Fruit fly (Drosophila melanogaster) whole organism, embryonic: ENCODE results near the gene Ptp69D.

Experiments used
- Antp ChIP-seq: fragments of 200-800 bp; sonication (Bioruptor generic); optimal IDR thresholded peaks from 3 replicates; lab custom pipeline; 2016; ENCODE audit warnings: missing biosample characterization, missing genetic modification characterization
- B-H2 ChIP-seq: fragments of 200-800 bp; sonication (Bioruptor generic); optimal IDR thresholded peaks from 2 replicates; lab custom pipeline; 2018; ENCODE audit warnings: missing biosample characterization, mild to moderate bottlenecking, missing genetic modification characterization
- Blimp-1 ChIP-seq: fragments of 200-800 bp; sonication (Bioruptor generic); optimal IDR thresholded peaks from 3 replicates; lab custom pipeline; 2018; ENCODE audit warnings: missing biosample characterization, missing genetic modification characterization, mild to moderate bottlenecking, moderate library complexity, missing genetic modification reagents
- CG12744 ChIP-seq: fragments of 200-800 bp; sonication (Bioruptor generic); optimal IDR thresholded peaks from 2 replicates; lab custom pipeline; 2016; ENCODE audit warnings: missing biosample characterization, missing genetic modification characterization
- CG12769 ChIP-seq: fragments of 200-800 bp; sonication (Bioruptor generic); optimal IDR thresholded peaks from 2 replicates; lab custom pipeline; 2019; ENCODE audit warnings: missing biosample characterization, mild to moderate bottlenecking, missing genetic modification characterization, moderate library complexity
- CG16813 ChIP-seq: fragments of 200-800 bp; sonication (Bioruptor generic); IDR thresholded peaks from 3 replicates; pipeline ENCODE4 v1.3.6; 2022; ENCODE audit warnings: missing biosample characterization, missing genetic modification characterization; ENCODE audit not compliant: partially characterized antibody
- CG18011 ChIP-seq: fragments of 200-800 bp; sonication (Bioruptor generic); optimal IDR thresholded peaks from 2 replicates; lab custom pipeline; 2017; ENCODE audit warnings: missing biosample characterization, missing genetic modification characterization, mild to moderate bottlenecking, moderate library complexity, missing genotype
- CG2116 ChIP-seq: fragments of 200-800 bp; sonication (Bioruptor generic); optimal IDR thresholded peaks from 3 replicates; lab custom pipeline; 2018; ENCODE audit warnings: missing biosample characterization, mild to moderate bottlenecking, missing genetic modification characterization
- CG42726 ChIP-seq: fragments of 200-800 bp; sonication (Bioruptor generic); IDR thresholded peaks from 2 replicates; pipeline ENCODE4 v1.3.6; 2022; ENCODE audit warnings: missing biosample characterization, missing genetic modification characterization; ENCODE audit not compliant: partially characterized antibody
- CG6689 ChIP-seq: fragments of 200-800 bp; sonication (Bioruptor generic); IDR thresholded peaks from 2 replicates; pipeline ENCODE4 v1.3.6; 2022; ENCODE audit warnings: missing biosample characterization, missing genetic modification characterization
- CG6791 ChIP-seq: fragments of 200-800 bp; sonication (Bioruptor generic); IDR thresholded peaks from 3 replicates; pipeline ENCODE4 v1.3.6; 2022; ENCODE audit warnings: missing biosample characterization, missing genetic modification characterization; ENCODE audit not compliant: partially characterized antibody
- CG7372 ChIP-seq: fragments of 200-800 bp; sonication (Bioruptor generic); IDR thresholded peaks from 2 replicates; pipeline ENCODE4 v1.3.6; 2022; ENCODE audit warnings: missing biosample characterization, missing genetic modification characterization
- CG8290 ChIP-seq, 3 experiments: fragments of 200-800 bp; sonication (Bioruptor generic); optimal IDR thresholded peaks; 2 replicates each; lab custom pipeline; 2016 to 2019; ENCODE audit warnings: missing biosample characterization in 3 of 3, missing genetic modification characterization in 3 of 3, mild to moderate bottlenecking in 2 of 3, moderate library complexity in 1 of 3
- Chrac-16 ChIP-seq: fragments of 200-800 bp; sonication (Bioruptor generic); optimal IDR thresholded peaks from 3 replicates; lab custom pipeline; 2016; ENCODE audit warnings: missing biosample characterization, missing genetic modification characterization
- D19A ChIP-seq: fragments of 200-800 bp; optimal IDR thresholded peaks from 3 replicates; lab custom pipeline; 2019; ENCODE audit warnings: missing biosample characterization, mild to moderate bottlenecking, missing genetic modification characterization, moderate library complexity
- Dek ChIP-seq: fragments of 200-800 bp; sonication (Bioruptor generic); optimal IDR thresholded peaks from 3 replicates; lab custom pipeline; 2019; ENCODE audit warnings: missing biosample characterization, mild to moderate bottlenecking, missing genetic modification characterization, moderate library complexity
- ERR ChIP-seq: fragments of 200-800 bp; sonication (Bioruptor generic); optimal IDR thresholded peaks from 2 replicates; lab custom pipeline; 2016; ENCODE audit warnings: missing biosample characterization, missing genetic modification characterization
- Eip74EF ChIP-seq, 2 experiments: fragments of 200-800 bp in 1 of 2; fragments of >200 bp in 1 of 2; sonication (Bioruptor generic) in 1 of 2; optimal IDR thresholded peaks; 2 replicates each; lab custom pipeline; 2017 to 2019; ENCODE audit warnings: missing biosample characterization in 2 of 2, missing genetic modification characterization in 2 of 2, mild to moderate bottlenecking in 1 of 2, moderate library complexity in 1 of 2
- HmgZ ChIP-seq: fragments of 200-800 bp; sonication (Bioruptor generic); optimal IDR thresholded peaks from 2 replicates; lab custom pipeline; 2018; ENCODE audit warnings: missing biosample characterization, mild to moderate bottlenecking, missing genetic modification characterization
- Hmx ChIP-seq: fragments of 200-800 bp; sonication (Bioruptor generic); optimal IDR thresholded peaks from 2 replicates; lab custom pipeline; 2016; ENCODE audit warnings: missing biosample characterization, missing genetic modification characterization
- Hr51 ChIP-seq, 2 experiments: fragments of 200-800 bp; sonication (Bioruptor generic); optimal IDR thresholded peaks; 2 replicates in 1 of 2; 3 replicates in 1 of 2; lab custom pipeline; 2016 to 2018; ENCODE audit warnings: missing biosample characterization in 2 of 2, missing genetic modification characterization in 2 of 2, mild to moderate bottlenecking in 1 of 2, moderate library complexity in 1 of 2
- Jarid2 ChIP-seq: fragments of 200-800 bp; sonication (Bioruptor generic); optimal IDR thresholded peaks from 3 replicates; lab custom pipeline; 2017; ENCODE audit warnings: mild to moderate bottlenecking, missing biosample characterization, missing genetic modification reagents, missing genetic modification characterization
- Lim3 ChIP-seq: fragments of 200-800 bp; sonication (Bioruptor generic); IDR thresholded peaks from 2 replicates; pipeline ENCODE4 v1.3.6; 2022; ENCODE audit warnings: missing biosample characterization, missing genetic modification characterization
- MBD-R2 ChIP-seq: fragments of 200-800 bp; sonication (Bioruptor generic); IDR thresholded peaks from 2 replicates; pipeline ENCODE4 v1.3.6; 2022; ENCODE audit warnings: missing biosample characterization, missing genetic modification characterization
- Spps ChIP-seq: fragments of 200-800 bp; sonication (Bioruptor generic); optimal IDR thresholded peaks from 2 replicates; lab custom pipeline; 2018; ENCODE audit warnings: missing biosample characterization, mild to moderate bottlenecking, missing genetic modification characterization
- Vsx1 ChIP-seq: fragments of 200-800 bp; sonication (Bioruptor generic); optimal IDR thresholded peaks from 2 replicates; lab custom pipeline; 2017; ENCODE audit warnings: missing biosample characterization, mild to moderate bottlenecking, missing genetic modification characterization, missing genetic modification reagents
- al ChIP-seq: fragments of 200-800 bp; sonication (Bioruptor generic); IDR thresholded peaks from 2 replicates; pipeline ENCODE4 v1.3.6; 2022; ENCODE audit warnings: missing biosample characterization, missing genetic modification characterization
- ash1 ChIP-seq: fragments of 200-800 bp; sonication (Bioruptor generic); optimal IDR thresholded peaks from 2 replicates; lab custom pipeline; 2018; ENCODE audit warnings: missing biosample characterization, mild to moderate bottlenecking, missing genetic modification characterization
- br ChIP-seq: fragments of >200 bp; optimal IDR thresholded peaks from 2 replicates; lab custom pipeline; 2017
- bsh ChIP-seq, 2 experiments: fragments of 200-800 bp; sonication (Bioruptor generic); optimal IDR thresholded peaks; 2 replicates each; lab custom pipeline; 2017 to 2018; ENCODE audit warnings: mild to moderate bottlenecking in 2 of 2, missing biosample characterization in 2 of 2, missing genetic modification characterization in 2 of 2, moderate library complexity in 1 of 2
- caup ChIP-seq: fragments of 200-800 bp; sonication (Bioruptor generic); optimal IDR thresholded peaks from 3 replicates; lab custom pipeline; 2017; ENCODE audit warnings: missing biosample characterization, mild to moderate bottlenecking, missing genetic modification characterization, moderate library complexity; ENCODE audit not compliant: severe bottlenecking
- crc ChIP-seq: fragments of 200-800 bp; sonication (Bioruptor generic); optimal IDR thresholded peaks from 2 replicates; lab custom pipeline; 2016; ENCODE audit warnings: missing biosample characterization, missing genetic modification characterization
- crol ChIP-seq: fragments of 200-800 bp; sonication (Bioruptor generic); IDR thresholded peaks from 2 replicates; pipeline ENCODE4 v1.3.6; 2022; ENCODE audit warnings: missing biosample characterization, missing genetic modification characterization
- da ChIP-seq: fragments of 200-800 bp; sonication (Bioruptor generic); optimal IDR thresholded peaks from 2 replicates; lab custom pipeline; 2016; ENCODE audit warnings: missing biosample characterization, missing genetic modification characterization
- ewg ChIP-seq: fragments of 200-800 bp; sonication (Bioruptor generic); optimal IDR thresholded peaks from 3 replicates; lab custom pipeline; 2017; ENCODE audit warnings: mild to moderate bottlenecking, missing biosample characterization, missing genetic modification reagents, missing genetic modification characterization
- exex ChIP-seq: fragments of 200-800 bp; sonication (Bioruptor generic); optimal IDR thresholded peaks from 4 replicates; lab custom pipeline; 2018; ENCODE audit warnings: missing biosample characterization, mild to moderate bottlenecking, missing genetic modification characterization, moderate library complexity
- gcm2 ChIP-seq: fragments of 200-800 bp; sonication (Bioruptor generic); optimal IDR thresholded peaks from 2 replicates; lab custom pipeline; 2016; ENCODE audit warnings: missing biosample characterization, missing genetic modification characterization
- hb ChIP-seq: fragments of 200-800 bp; sonication (Bioruptor generic); IDR thresholded peaks from 3 replicates; pipeline ENCODE4 v1.3.6; 2022; ENCODE audit warnings: missing biosample characterization, missing genetic modification characterization; ENCODE audit not compliant: partially characterized antibody
- org-1 ChIP-seq: fragments of 200-800 bp; sonication (Bioruptor generic); optimal IDR thresholded peaks from 2 replicates; lab custom pipeline; 2017; ENCODE audit warnings: missing biosample characterization, missing genetic modification characterization
- peb ChIP-seq: fragments of 200-800 bp; sonication (Bioruptor generic); IDR thresholded peaks from 2 replicates; pipeline ENCODE4 v1.3.6; 2022; ENCODE audit warnings: missing biosample characterization, missing genetic modification characterization
- prd ChIP-seq, 3 experiments: fragments of >200 bp in 2 of 3; fragments of 200-800 bp in 1 of 3; sonication (Bioruptor generic) in 1 of 3; optimal IDR thresholded peaks in 2 of 3; IDR thresholded peaks in 1 of 3; 2 replicates in 2 of 3; 3 replicates in 1 of 3; pipeline versions ENCODE4 v1.3.6 to Lab custom; 2017 to 2022; ENCODE audit warnings: missing biosample characterization in 1 of 3, missing genetic modification characterization in 1 of 3
- tna ChIP-seq: fragments of 200-800 bp; sonication (Bioruptor generic); IDR thresholded peaks from 2 replicates; pipeline ENCODE4 v1.3.6; 2022; ENCODE audit warnings: missing biosample characterization, missing genetic modification characterization; ENCODE audit not compliant: partially characterized antibody
- trem ChIP-seq: fragments of 200-800 bp; optimal IDR thresholded peaks from 3 replicates; lab custom pipeline; 2019; ENCODE audit warnings: missing biosample characterization, mild to moderate bottlenecking, missing genetic modification characterization, moderate library complexity
- unpg ChIP-seq: fragments of 200-800 bp; sonication (Bioruptor generic); optimal IDR thresholded peaks from 3 replicates; lab custom pipeline; 2018; ENCODE audit warnings: missing biosample characterization, mild to moderate bottlenecking, missing genetic modification characterization, moderate library complexity
- z ChIP-seq: fragments of 200-800 bp; sonication (Bioruptor generic); IDR thresholded peaks from 3 replicates; pipeline ENCODE4 v1.3.6; 2022; ENCODE audit warnings: missing biosample characterization, missing genetic modification characterization
- zen2 ChIP-seq: fragments of 200-800 bp; sonication (Bioruptor generic); IDR thresholded peaks from 3 replicates; pipeline ENCODE4 v1.3.6; 2022; ENCODE audit warnings: missing biosample characterization, missing genetic modification characterization; ENCODE audit not compliant: partially characterized antibody

The Ptp69D gene

dm6 chr3L:12692881-12693752, 41.6 kb upstream of the Ptp69D start, which contains the start of gene mirr (continued):
- no peak for TF ChIP-seq B-H2 (GFP tag; lab: Kevin White, UChicago)
- TF ChIP-seq gcm2 (GFP tag; lab: Kevin White, UChicago): no peak
- TF ChIP-seq CG7372 (GFP tag; lab: Robert Waterston, UW): no peak
- no peak for TF ChIP-seq trem (tag; lab: Kevin White, UChicago)
- no peak for TF ChIP-seq Lim3 (GFP tag; lab: Robert Waterston, UW)
- no peak for TF ChIP-seq al
- no peak for TF ChIP-seq peb (GFP tag; lab: Robert Waterston, UW)
- peak; percentile 49 for TF ChIP-seq HmgZ (tag; lab: Kevin White, UChicago)
- TF ChIP-seq exex (tag; lab: Kevin White, UChicago): peak; percentile 73
- peak; percentile 63 for TF ChIP-seq CG12769 (tag; lab: Kevin White, UChicago)
- TF ChIP-seq crol (GFP tag; lab: Robert Waterston, UW): peak; percentile 100
- TF ChIP-seq unpg (GFP tag; lab: Kevin White, UChicago): no peak
- TF ChIP-seq zen2 (GFP tag; lab: Robert Waterston, UW): peak; percentile 32; the same call in 2 of the 3 replicates
- no peak for TF ChIP-seq CG6689 (GFP tag; lab: Robert Waterston, UW)
- TF ChIP-seq bsh (GFP tag; optimal IDR thresholded peaks at IDR 0.05; lab: Kevin White, UChicago): no peak
- no peak for TF ChIP-seq br (lab: Kevin White, UChicago)
- TF ChIP-seq z (GFP tag; lab: Robert Waterston, UW): 0 out of 3 replicates have a peak, but pooled peaks have one; percentile 29
- TF ChIP-seq org-1 (GFP tag; lab: Kevin White, UChicago): no peak
- peak; percentile 24 for TF ChIP-seq ewg (GFP tag; lab: Kevin White, UChicago)
- peak; percentile 69 for TF ChIP-seq Jarid2 (GFP tag; lab: Kevin White, UChicago)
- 0 out of 2 replicates have a peak, but pooled peaks have one; percentile 19 for TF ChIP-seq CG42726 (GFP tag; lab: Robert Waterston, UW)
- TF ChIP-seq ash1 (GFP tag; lab: Kevin White, UChicago): peak; percentile 90
- no peak for TF ChIP-seq Dek
- TF ChIP-seq Antp: peak; percentile 29
- no peak for TF ChIP-seq Hmx (GFP tag; lab: Kevin White, UChicago)
- TF ChIP-seq da (GFP tag; lab: Kevin White, UChicago): peak; percentile 62
- no peak for TF ChIP-seq Hr51 (GFP tag; optimal IDR thresholded peaks at IDR 0.05; lab: Kevin White, UChicago)
- TF ChIP-seq Vsx1: peak; percentile 24
- peak; percentile 18 for TF ChIP-seq CG12744 (GFP tag; lab: Kevin White, UChicago)
- no peak for TF ChIP-seq D19A (tag; lab: Kevin White, UChicago)
- no peak for TF ChIP-seq ERR (GFP tag; lab: Kevin White, UChicago)
- TF ChIP-seq Chrac-16 (GFP tag; lab: Kevin White, UChicago): no peak
- TF ChIP-seq CG6791: peak; percentile 14; the same call in 1 of the 3 replicates
- TF ChIP-seq crc (GFP tag; lab: Kevin White, UChicago): no peak
- no peak for TF ChIP-seq MBD-R2
- TF ChIP-seq CG8290 (GFP tag; optimal IDR thresholded peaks at IDR 0.05; lab: Kevin White, UChicago): no peak
- TF ChIP-seq CG8290 (tag; optimal IDR thresholded peaks at IDR 0.05; lab: Kevin White, UChicago): no peak
- no peak for TF ChIP-seq CG18011 (GFP tag; lab: Kevin White, UChicago)
- TF ChIP-seq Eip74EF (GFP tag; optimal IDR thresholded peaks at IDR 0.05; lab: Kevin White, UChicago): peak in 1 of 2 experiments; percentile 35
- TF ChIP-seq tna (GFP tag; lab: Robert Waterston, UW): no peak
- no peak for TF ChIP-seq Spps (tag; lab: Kevin White, UChicago)
- peak; percentile 27; the same call in 1 of the 3 replicates for TF ChIP-seq CG16813 (GFP tag; lab: Robert Waterston, UW)
- no peak for TF ChIP-seq Blimp-1 (GFP tag; lab: Kevin White, UChicago)
- TF ChIP-seq hb (GFP tag; lab: Robert Waterston, UW): no peak
- no peak for TF ChIP-seq prd (optimal IDR thresholded peaks at IDR 0.05; lab: Kevin White, UChicago)
- TF ChIP-seq prd (GFP tag; IDR thresholded peaks at IDR 0.05; lab: Robert Waterston, UW): peak; percentile 34; the same call in 2 of the 3 replicates
- no peak for TF ChIP-seq CG2116 (GFP tag; lab: Kevin White, UChicago)
- TF ChIP-seq caup (GFP tag; lab: Kevin White, UChicago): peak; percentile 43
